Fruit fly (Drosophila melanogaster) whole organism, embryonic: ENCODE measurements around the gene CG13000.

Experiments
- Blimp-1 ChIP-seq: fragments of 200-800 bp; sonication (Bioruptor generic); optimal IDR thresholded peaks from 3 replicates; lab custom pipeline; 2018; ENCODE audit warnings: missing biosample characterization, missing genetic modification characterization, mild to moderate bottlenecking, moderate library complexity, missing genetic modification reagents
- CG10543 ChIP-seq: fragments of 200-800 bp; sonication (Bioruptor generic); optimal IDR thresholded peaks from 3 replicates; lab custom pipeline; 2017; ENCODE audit warnings: missing biosample characterization, mild to moderate bottlenecking, missing genetic modification characterization, moderate library complexity
- CG11085 ChIP-seq: fragments of 200-800 bp; sonication (Bioruptor generic); IDR thresholded peaks from 2 replicates; pipeline ENCODE4 v1.3.6; 2022; ENCODE audit warnings: missing biosample characterization, missing genetic modification characterization
- CG11695 ChIP-seq: fragments of 200-800 bp; sonication (Bioruptor generic); IDR thresholded peaks from 3 replicates; pipeline ENCODE4 v1.3.6; 2022; ENCODE audit warnings: missing biosample characterization, missing genetic modification characterization
- CG12769 ChIP-seq: fragments of 200-800 bp; sonication (Bioruptor generic); optimal IDR thresholded peaks from 2 replicates; lab custom pipeline; 2019; ENCODE audit warnings: missing biosample characterization, mild to moderate bottlenecking, missing genetic modification characterization, moderate library complexity
- CG13296 ChIP-seq: fragments of 200-800 bp; sonication (Bioruptor generic); optimal IDR thresholded peaks from 3 replicates; lab custom pipeline; 2018; ENCODE audit warnings: missing biosample characterization, mild to moderate bottlenecking, missing genetic modification characterization
- CG15514 ChIP-seq: fragments of 200-800 bp; sonication (Bioruptor generic); optimal IDR thresholded peaks from 3 replicates; lab custom pipeline; 2017; ENCODE audit warnings: missing biosample characterization, missing genetic modification characterization, mild to moderate bottlenecking, moderate library complexity, missing genetic modification reagents
- CG17612 ChIP-seq: fragments of 200-800 bp; sonication (Bioruptor generic); IDR thresholded peaks from 2 replicates; pipeline ENCODE4 v1.3.6; 2022; ENCODE audit warnings: missing biosample characterization, missing genetic modification characterization
- CG2116 ChIP-seq: fragments of 200-800 bp; sonication (Bioruptor generic); optimal IDR thresholded peaks from 3 replicates; lab custom pipeline; 2018; ENCODE audit warnings: missing biosample characterization, mild to moderate bottlenecking, missing genetic modification characterization
- CG2199 ChIP-seq: fragments of 200-800 bp; sonication (Bioruptor generic); IDR thresholded peaks from 3 replicates; pipeline ENCODE4 v1.3.6; 2022; ENCODE audit warnings: missing biosample characterization, missing genetic modification characterization
- CG31388 ChIP-seq: fragments of 200-800 bp; sonication (Bioruptor generic); optimal IDR thresholded peaks from 2 replicates; lab custom pipeline; 2016; ENCODE audit warnings: missing biosample characterization, missing genetic modification characterization
- CG3281 ChIP-seq: fragments of 200-800 bp; sonication (Bioruptor generic); optimal IDR thresholded peaks from 3 replicates; lab custom pipeline; 2017; ENCODE audit warnings: missing biosample characterization, mild to moderate bottlenecking, missing genetic modification characterization
- CG34376 ChIP-seq: fragments of 200-800 bp; sonication (Bioruptor generic); optimal IDR thresholded peaks from 2 replicates; lab custom pipeline; 2018; ENCODE audit warnings: missing biosample characterization, mild to moderate bottlenecking, missing genetic modification characterization
- CG4282 ChIP-seq: fragments of 200-800 bp; sonication (Bioruptor generic); optimal IDR thresholded peaks from 2 replicates; lab custom pipeline; 2016; ENCODE audit warnings: missing biosample characterization, missing genetic modification characterization
- CG4328 ChIP-seq: fragments of 200-800 bp; sonication (Bioruptor generic); optimal IDR thresholded peaks from 3 replicates; lab custom pipeline; 2017; ENCODE audit warnings: missing biosample characterization, missing genetic modification reagents, missing genetic modification characterization
- CG6791 ChIP-seq: fragments of 200-800 bp; sonication (Bioruptor generic); IDR thresholded peaks from 3 replicates; pipeline ENCODE4 v1.3.6; 2022; ENCODE audit warnings: missing biosample characterization, missing genetic modification characterization; ENCODE audit not compliant: partially characterized antibody
- CG8290 ChIP-seq, 3 experiments: fragments of 200-800 bp; sonication (Bioruptor generic); optimal IDR thresholded peaks; 2 replicates each; lab custom pipeline; 2016 to 2019; ENCODE audit warnings: missing biosample characterization in 3 of 3, missing genetic modification characterization in 3 of 3, mild to moderate bottlenecking in 2 of 3, moderate library complexity in 1 of 3
- CG8924 ChIP-seq: fragments of 200-800 bp; optimal IDR thresholded peaks from 3 replicates; lab custom pipeline; 2019; ENCODE audit warnings: missing biosample characterization, mild to moderate bottlenecking, missing genetic modification characterization, moderate library complexity
- CG9932 ChIP-seq: fragments of 200-800 bp; sonication (Bioruptor generic); IDR thresholded peaks from 2 replicates; pipeline ENCODE4 v1.3.6; 2022; ENCODE audit warnings: missing biosample characterization, missing genetic modification characterization
- Chrac-16 ChIP-seq: fragments of 200-800 bp; sonication (Bioruptor generic); optimal IDR thresholded peaks from 3 replicates; lab custom pipeline; 2016; ENCODE audit warnings: missing biosample characterization, missing genetic modification characterization
- Doc3 ChIP-seq: fragments of 200-800 bp; sonication (Bioruptor generic); IDR thresholded peaks from 3 replicates; pipeline ENCODE4 v1.3.6; 2022; ENCODE audit warnings: missing biosample characterization, missing genetic modification characterization; ENCODE audit not compliant: partially characterized antibody
- Fer1 ChIP-seq: fragments of 200-800 bp; sonication (Bioruptor generic); optimal IDR thresholded peaks from 2 replicates; lab custom pipeline; 2017; ENCODE audit warnings: missing biosample characterization, mild to moderate bottlenecking, missing genetic modification characterization
- Hmr ChIP-seq: fragments of 200-800 bp; sonication (Bioruptor generic); optimal IDR thresholded peaks from 3 replicates; lab custom pipeline; 2017; ENCODE audit warnings: mild to moderate bottlenecking, missing biosample characterization, missing genetic modification reagents, missing genetic modification characterization
- MBD-R2 ChIP-seq: fragments of 200-800 bp; sonication (Bioruptor generic); IDR thresholded peaks from 2 replicates; pipeline ENCODE4 v1.3.6; 2022; ENCODE audit warnings: missing biosample characterization, missing genetic modification characterization
- Med ChIP-seq: fragments of 200-800 bp; sonication (Bioruptor generic); peaks from one replicate; lab custom pipeline; 2016; ENCODE audit warnings: missing biosample characterization, missing genetic modification characterization, mild to moderate bottlenecking, inconsistent platforms, moderate library complexity
- Meics ChIP-seq: fragments of 200-800 bp; sonication (Bioruptor generic); optimal IDR thresholded peaks from 2 replicates; lab custom pipeline; 2017; ENCODE audit warnings: missing biosample characterization, mild to moderate bottlenecking, missing genetic modification characterization
- Rfx ChIP-seq: fragments of 200-800 bp; sonication (Bioruptor generic); IDR thresholded peaks from 2 replicates; pipeline ENCODE4 v1.3.6; 2022; ENCODE audit warnings: missing biosample characterization, missing genetic modification characterization
- Usf ChIP-seq: fragments of 200-800 bp; sonication (Bioruptor generic); optimal IDR thresholded peaks from 2 replicates; lab custom pipeline; 2017; ENCODE audit warnings: missing genotype, missing biosample characterization, missing genetic modification characterization
- bowl ChIP-seq: fragments of 200-800 bp; sonication (Bioruptor generic); IDR thresholded peaks from 2 replicates; pipeline ENCODE4 v1.3.6; 2022; ENCODE audit warnings: missing biosample characterization, missing genetic modification characterization
- caup ChIP-seq: fragments of 200-800 bp; sonication (Bioruptor generic); optimal IDR thresholded peaks from 3 replicates; lab custom pipeline; 2017; ENCODE audit warnings: missing biosample characterization, mild to moderate bottlenecking, missing genetic modification characterization, moderate library complexity; ENCODE audit not compliant: severe bottlenecking
- chinmo ChIP-seq: fragments of 200-800 bp; sonication (Bioruptor generic); IDR thresholded peaks from 4 replicates; pipeline ENCODE4 v1.3.6; 2022; ENCODE audit warnings: missing biosample characterization, missing genetic modification characterization; ENCODE audit not compliant: partially characterized antibody
- danr ChIP-seq: fragments of 200-800 bp; sonication (Bioruptor generic); IDR thresholded peaks from 2 replicates; pipeline ENCODE4 v1.3.6; 2022; ENCODE audit warnings: missing biosample characterization, missing genetic modification characterization
- dysf ChIP-seq: fragments of 200-800 bp; sonication (Bioruptor generic); IDR thresholded peaks from 3 replicates; pipeline ENCODE4 v1.3.6; 2022; ENCODE audit warnings: missing biosample characterization, missing genetic modification characterization
- eyg ChIP-seq: fragments of 200-800 bp; sonication (Bioruptor generic); optimal IDR thresholded peaks from 3 replicates; lab custom pipeline; 2016; ENCODE audit warnings: missing biosample characterization, missing genetic modification characterization
- gem ChIP-seq: fragments of 200-800 bp; sonication (Bioruptor generic); optimal IDR thresholded peaks from 2 replicates; lab custom pipeline; 2019; ENCODE audit warnings: missing biosample characterization, mild to moderate bottlenecking, missing genetic modification characterization, moderate library complexity
- grn ChIP-seq: fragments of 200-800 bp; sonication (Bioruptor generic); optimal IDR thresholded peaks from 3 replicates; lab custom pipeline; 2017; ENCODE audit warnings: missing biosample characterization, missing genetic modification characterization
- gro ChIP-seq: fragments of 200-800 bp; sonication (Bioruptor generic); optimal IDR thresholded peaks from 2 replicates; lab custom pipeline; 2016; ENCODE audit warnings: missing biosample characterization, missing genetic modification characterization
- kay ChIP-seq: fragments of 200-800 bp; sonication (Bioruptor generic); optimal IDR thresholded peaks from 2 replicates; lab custom pipeline; 2016; ENCODE audit warnings: missing biosample characterization, missing genetic modification characterization
- lab ChIP-seq: fragments of 200-800 bp; sonication (Bioruptor generic); optimal IDR thresholded peaks from 3 replicates; lab custom pipeline; 2017; ENCODE audit warnings: missing biosample characterization, missing genetic modification characterization, mild to moderate bottlenecking, moderate library complexity, missing genetic modification reagents
- mirr ChIP-seq: fragments of 200-800 bp; sonication (Bioruptor generic); optimal IDR thresholded peaks from 3 replicates; lab custom pipeline; 2018; ENCODE audit warnings: missing biosample characterization, mild to moderate bottlenecking, missing genetic modification characterization
- nom ChIP-seq: fragments of 200-800 bp; sonication (Bioruptor generic); optimal IDR thresholded peaks from 2 replicates; lab custom pipeline; 2017; ENCODE audit warnings: missing biosample characterization, missing genetic modification characterization, mild to moderate bottlenecking, moderate library complexity, missing genetic modification reagents
- pzg ChIP-seq: fragments of 200-800 bp; sonication (Bioruptor generic); optimal IDR thresholded peaks from 3 replicates; lab custom pipeline; 2018; ENCODE audit warnings: missing biosample characterization, mild to moderate bottlenecking, missing genetic modification characterization, moderate library complexity
- schlank ChIP-seq: fragments of 200-800 bp; sonication (Bioruptor generic); optimal IDR thresholded peaks from 2 replicates; lab custom pipeline; 2018; ENCODE audit warnings: missing biosample characterization, mild to moderate bottlenecking, missing genetic modification characterization
- seq ChIP-seq: fragments of 200-800 bp; sonication (Bioruptor generic); IDR thresholded peaks from 2 replicates; pipeline ENCODE4 v1.3.6; 2022; ENCODE audit warnings: missing biosample characterization, missing genetic modification characterization
- sob ChIP-seq: fragments of 200-800 bp; sonication (Bioruptor generic); IDR thresholded peaks from 2 replicates; pipeline ENCODE4 v1.3.6; 2022; ENCODE audit warnings: missing biosample characterization, missing genetic modification characterization
- sug ChIP-seq: fragments of 200-800 bp; optimal IDR thresholded peaks from 2 replicates; lab custom pipeline; 2019; ENCODE audit warnings: missing biosample characterization, mild to moderate bottlenecking, missing genetic modification characterization, moderate library complexity
- wek ChIP-seq: fragments of 200-800 bp; sonication (Bioruptor generic); optimal IDR thresholded peaks from 3 replicates; lab custom pipeline; 2018; ENCODE audit warnings: missing biosample characterization, mild to moderate bottlenecking, missing genetic modification characterization, moderate library complexity
- zf30C ChIP-seq: fragments of 200-800 bp; sonication (Bioruptor generic); optimal IDR thresholded peaks from 3 replicates; lab custom pipeline; 2018; ENCODE audit warnings: missing biosample characterization, mild to moderate bottlenecking, missing genetic modification characterization

CG13000 gene

DNA sequence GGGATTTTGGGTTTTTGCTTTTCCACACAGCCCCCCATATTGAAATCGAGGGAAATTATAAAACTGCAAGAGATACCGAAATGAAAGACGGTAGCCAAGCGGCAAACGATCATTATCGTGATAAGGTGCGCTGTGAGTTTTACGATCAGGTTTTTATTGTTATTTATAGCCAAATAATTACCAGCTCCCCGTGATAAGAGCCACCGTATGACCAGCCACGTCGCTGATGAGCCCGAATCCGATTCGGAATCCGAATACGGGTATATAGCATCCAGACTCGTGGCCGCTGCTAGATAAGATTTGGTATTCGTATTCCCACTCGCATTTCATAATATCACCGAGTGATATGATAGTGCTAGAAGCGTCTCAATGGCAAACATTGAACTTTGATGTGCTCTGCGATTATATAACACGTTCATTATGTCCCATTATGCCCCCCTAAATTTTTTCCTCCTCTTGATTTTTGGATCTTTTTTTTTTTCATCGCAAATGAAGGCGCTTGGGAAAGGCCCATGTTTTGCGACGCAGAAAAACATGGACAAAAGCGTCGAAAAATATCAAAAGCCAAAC lies 29.4 kb downstream of the CG13000 start (continued):
- TF ChIP-seq gem (no peak), CG4282 (GFP tag; lab: Kevin White, UChicago) (no peak), CG8924 (tag; lab: Kevin White, UChicago) (no peak), Chrac-16 (GFP tag; lab: Kevin White, UChicago) (no peak), chinmo (no peak), pzg (GFP tag; lab: Kevin White, UChicago) (no peak), Hmr (GFP tag; lab: Kevin White, UChicago) (peak; percentile 10), eyg (GFP tag; lab: Kevin White, UChicago) (no peak), CG17612 (GFP tag; lab: Robert Waterston, UW) (no peak), CG12769 (tag; lab: Kevin White, UChicago) (peak; percentile 17), CG11695 (GFP tag; lab: Robert Waterston, UW) (no peak), CG6791 (no peak), CG2116 (GFP tag; lab: Kevin White, UChicago) (no peak), CG2199 (no peak), nom (GFP tag; lab: Kevin White, UChicago) (no peak), bowl (GFP tag; lab: Robert Waterston, UW) (no peak), CG31388 (GFP tag; lab: Kevin White, UChicago) (no peak), gro (GFP tag; lab: Kevin White, UChicago) (no peak), Usf (no peak), grn (GFP tag; lab: Kevin White, UChicago) (peak; percentile 33), CG34376 (GFP tag; lab: Kevin White, UChicago) (peak; percentile 28), MBD-R2 (GFP tag; lab: Robert Waterston, UW) (no peak), sug (peak; percentile 58), mirr (peak; percentile 56)

DNA sequence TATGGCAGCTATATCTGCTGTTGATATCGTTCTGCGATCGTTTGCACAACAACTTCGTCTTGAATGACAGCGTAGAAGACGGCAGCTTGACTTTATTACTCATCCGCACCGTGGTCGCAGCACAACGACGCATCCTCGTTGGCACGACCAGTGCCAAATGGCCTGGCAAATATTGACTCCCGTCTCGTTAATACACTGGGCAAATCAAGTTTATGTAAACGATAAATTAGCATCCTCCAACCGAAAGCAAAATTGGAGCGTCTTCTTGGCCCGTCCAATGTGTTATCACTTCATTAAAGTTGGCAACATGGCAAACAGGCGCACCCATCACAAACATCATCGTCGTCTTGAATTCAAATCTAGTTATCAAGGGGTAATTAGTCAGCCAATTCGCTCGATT lies 30.8 kb downstream of the CG13000 start:
- TF ChIP-seq CG12769 (tag; lab: Kevin White, UChicago) (peak; percentile 21), CG4328 (GFP tag; lab: Kevin White, UChicago) (no peak), lab (GFP tag; lab: Kevin White, UChicago) (peak; percentile 35), Meics (GFP tag; lab: Kevin White, UChicago) (no peak), sob (GFP tag; lab: Robert Waterston, UW) (0 out of 2 replicates have a peak, but pooled peaks have one; percentile 14), danr (GFP tag; lab: Robert Waterston, UW) (peak; percentile 8; the same call in 1 of the 2 replicates), CG10543 (GFP tag; lab: Kevin White, UChicago) (peak; percentile 9), zf30C (GFP tag; lab: Kevin White, UChicago) (no peak), Fer1 (peak; percentile 19), kay (GFP tag; lab: Kevin White, UChicago) (no peak), Med (peak; percentile 67), CG15514 (GFP tag; lab: Kevin White, UChicago) (peak; percentile 15), wek (peak; percentile 24), CG8924 (tag; lab: Kevin White, UChicago) (no peak), CG11085 (GFP tag; lab: Robert Waterston, UW) (0 out of 2 replicates have a peak, but pooled peaks have one; percentile 25), Rfx (GFP tag; lab: Robert Waterston, UW) (0 out of 2 replicates have a peak, but pooled peaks have one; percentile 20), Hmr (GFP tag; lab: Kevin White, UChicago) (peak; percentile 9), schlank (tag; lab: Kevin White, UChicago) (peak; percentile 10), CG8290 (GFP tag; optimal IDR thresholded peaks at IDR 0.05; lab: Kevin White, UChicago) (no peak), CG8290 (tag; optimal IDR thresholded peaks at IDR 0.05; lab: Kevin White, UChicago) (peak in 1 of 2 experiments; percentile 30), seq (GFP tag; lab: Robert Waterston, UW) (peak; percentile 34; the same call in 1 of the 2 replicates), CG9932 (GFP tag; lab: Robert Waterston, UW) (peak; percentile 8; the same call in 1 of the 2 replicates), CG13296 (GFP tag; lab: Kevin White, UChicago) (peak; percentile 7), dysf (GFP tag; lab: Robert Waterston, UW) (0 out of 3 replicates have a peak, but pooled peaks have one; percentile 16), chinmo (0 out of 4 replicates have a peak, but pooled peaks have one; percentile 10), Doc3 (GFP tag; lab: Robert Waterston, UW) (no peak), caup (GFP tag; lab: Kevin White, UChicago) (peak; percentile 3), Blimp-1 (no peak), CG3281 (GFP tag; lab: Kevin White, UChicago) (peak; percentile 7)
